Fruit fly (Drosophila melanogaster): ENCODE data around the gene CG13293.

Gene CG13293

dm6 chr3L:6124616-6125408 lies 42.1 kb downstream of the CG13293 start (continued):
- TF ChIP-seq CG11560 (tag; IDR thresholded peaks at IDR 0.05) (no peak), ind (GFP tag; optimal IDR thresholded peaks at IDR 0.05) (peak; percentile 20), CG14014 (GFP tag; IDR thresholded peaks at IDR 0.05) (peak; percentile 70; the same call in 1 of the 2 replicates), Oaz (GFP tag; IDR thresholded peaks at IDR 0.05) (peak; percentile 59), CG11504 (tag; optimal IDR thresholded peaks at IDR 0.05) (peak; percentile 13), CG2120 (GFP tag; optimal IDR thresholded peaks at IDR 0.05) (no peak), tna (GFP tag; IDR thresholded peaks at IDR 0.05; ENCODE audit: partially characterized antibody) (no peak), Opbp (GFP tag; IDR thresholded peaks at IDR 0.05; ENCODE audit: partially characterized antibody) (no peak), CG3726 (GFP tag; IDR thresholded peaks at IDR 0.05) (0 out of 3 replicates have a peak, but pooled peaks have one; percentile 43), jumu (GFP tag; optimal IDR thresholded peaks at IDR 0.05) (no peak), bowl (GFP tag; IDR thresholded peaks at IDR 0.05) (peak; percentile 61; the same call in 1 of the 2 replicates), Spps (tag; optimal IDR thresholded peaks at IDR 0.05) (peak; percentile 49), cwo (GFP tag; optimal IDR thresholded peaks at IDR 0.05) (peak; percentile 25), Neu2 (GFP tag; optimal IDR thresholded peaks at IDR 0.05; ENCODE audit: borderline replicate concordance) (no peak), Pdp1 (GFP tag; optimal IDR thresholded peaks at IDR 0.05) (peak in 1 of 2 experiments; percentile 34), CG32532 (GFP tag; IDR thresholded peaks at IDR 0.05) (peak; percentile 86), run (tag; optimal IDR thresholded peaks at IDR 0.05) (no peak), crc (GFP tag; optimal IDR thresholded peaks at IDR 0.05) (peak; percentile 63), CG15479 (GFP tag; optimal IDR thresholded peaks at IDR 0.05) (no peak), CG15696 (tag; optimal IDR thresholded peaks at IDR 0.05) (peak; percentile 35), toy (GFP tag; IDR thresholded peaks at IDR 0.05) (peak; percentile 69; the same call in 1 of the 2 replicates), Chrac-16 (GFP tag; optimal IDR thresholded peaks at IDR 0.05) (no peak), H15 (GFP tag; IDR thresholded peaks at IDR 0.05) (peak; percentile 83), lola (GFP tag; optimal IDR thresholded peaks at IDR 0.05) (peak in 1 of 3 experiments; percentile 76), Hr51 (GFP tag; optimal IDR thresholded peaks at IDR 0.05) (peak; percentile 46 to 53), CG6654 (GFP tag; optimal IDR thresholded peaks at IDR 0.05) (peak; percentile 67), dysf (GFP tag; IDR thresholded peaks at IDR 0.05) (peak; percentile 79; the same call in 2 of the 3 replicates), phol (tag; optimal IDR thresholded peaks at IDR 0.05) (peak; percentile 70), NK7.1 (GFP tag; optimal IDR thresholded peaks at IDR 0.05) (peak; percentile 79), zen (tag; optimal IDR thresholded peaks at IDR 0.05) (peak; percentile 55), CG30431 (GFP tag; optimal IDR thresholded peaks at IDR 0.05) (peak; percentile 56), CG2116 (GFP tag; optimal IDR thresholded peaks at IDR 0.05) (peak; percentile 65), CG11723 (GFP tag; optimal IDR thresholded peaks at IDR 0.05) (peak; percentile 40), Atf3 (GFP tag; optimal IDR thresholded peaks at IDR 0.05) (no peak), rib (GFP tag; IDR thresholded peaks at IDR 0.05) (no peak), CG8944 (GFP tag; optimal IDR thresholded peaks at IDR 0.05) (no peak), Xbp1 (GFP tag; optimal IDR thresholded peaks at IDR 0.05) (peak; percentile 60), pum (GFP tag; optimal IDR thresholded peaks at IDR 0.05) (no peak), zfh2 (GFP tag; optimal IDR thresholded peaks at IDR 0.05) (no peak), wdn (GFP tag; IDR thresholded peaks at IDR 0.05) (peak; percentile 49; the same call in 1 of the 2 replicates), CG18764 (GFP tag; optimal IDR thresholded peaks at IDR 0.05) (peak; percentile 67), CG9932 (GFP tag; IDR thresholded peaks at IDR 0.05) (peak; percentile 59; the same call in 1 of the 2 replicates), CG4854 (GFP tag; optimal IDR thresholded peaks at IDR 0.05) (peak; percentile 77), ara (GFP tag; IDR thresholded peaks at IDR 0.05) (peak; percentile 83), onecut (GFP tag; IDR thresholded peaks at IDR 0.05) (peak; percentile 86), Oli (tag; optimal IDR thresholded peaks at IDR 0.05) (peak; percentile 40), Mes4 (GFP tag; optimal IDR thresholded peaks at IDR 0.05) (peak; percentile 75), p53 (GFP tag; optimal IDR thresholded peaks at IDR 0.05) (peak; percentile 70), kay (GFP tag; optimal IDR thresholded peaks at IDR 0.05) (no peak)
